Fruit fly (Drosophila melanogaster) whole organism, embryonic: ENCODE results near the gene CG3726.

Experiments used
- B-H2 ChIP-seq: fragments of 200-800 bp; sonication (Bioruptor generic); optimal IDR thresholded peaks from 2 replicates; lab custom pipeline; 2018; ENCODE audit warnings: missing biosample characterization, mild to moderate bottlenecking, missing genetic modification characterization
- CG10543 ChIP-seq: fragments of 200-800 bp; sonication (Bioruptor generic); optimal IDR thresholded peaks from 3 replicates; lab custom pipeline; 2017; ENCODE audit warnings: missing biosample characterization, mild to moderate bottlenecking, missing genetic modification characterization, moderate library complexity
- CG11696 ChIP-seq: fragments of 200-800 bp; sonication (Bioruptor generic); IDR thresholded peaks from 2 replicates; pipeline ENCODE4 v1.3.6; 2022; ENCODE audit warnings: missing biosample characterization, missing genetic modification characterization
- CG12219 ChIP-seq: fragments of 200-800 bp; sonication (Bioruptor generic); optimal IDR thresholded peaks from 3 replicates; lab custom pipeline; 2018; ENCODE audit warnings: missing biosample characterization, mild to moderate bottlenecking, missing genetic modification characterization
- CG12659 ChIP-seq: fragments of 200-800 bp; sonication (Bioruptor generic); optimal IDR thresholded peaks from 3 replicates; lab custom pipeline; 2017; ENCODE audit warnings: mild to moderate bottlenecking, missing biosample characterization, missing genetic modification reagents, missing genetic modification characterization
- CG14050 ChIP-seq: fragments of 200-800 bp; sonication (Bioruptor generic); IDR thresholded peaks from 3 replicates; pipeline ENCODE4 v1.3.6; 2022; ENCODE audit warnings: missing biosample characterization, missing genetic modification characterization
- CG14667 ChIP-seq: fragments of 200-800 bp; sonication (Bioruptor generic); IDR thresholded peaks from 2 replicates; pipeline ENCODE4 v1.3.6; 2022; ENCODE audit warnings: missing biosample characterization, missing genetic modification characterization
- CG15601 ChIP-seq: fragments of 200-800 bp; sonication (Bioruptor generic); optimal IDR thresholded peaks from 3 replicates; lab custom pipeline; 2019; ENCODE audit warnings: missing biosample characterization, mild to moderate bottlenecking, missing genetic modification characterization, moderate library complexity
- CG16779 ChIP-seq: fragments of 200-800 bp; sonication (Bioruptor generic); IDR thresholded peaks from 2 replicates; pipeline ENCODE4 v1.3.6; 2022; ENCODE audit warnings: missing biosample characterization, missing genetic modification characterization
- CG17802 ChIP-seq: fragments of 200-800 bp; sonication (Bioruptor generic); optimal IDR thresholded peaks from 2 replicates; lab custom pipeline; 2018; ENCODE audit warnings: missing biosample characterization, mild to moderate bottlenecking, missing genetic modification characterization, moderate library complexity
- CG18262 ChIP-seq: fragments of 200-800 bp; optimal IDR thresholded peaks from 3 replicates; lab custom pipeline; 2019; ENCODE audit warnings: missing biosample characterization, mild to moderate bottlenecking, missing genetic modification characterization, moderate library complexity
- CG18619 ChIP-seq: fragments of 200-800 bp; sonication (Bioruptor generic); optimal IDR thresholded peaks from 3 replicates; lab custom pipeline; 2017; ENCODE audit warnings: missing biosample characterization, mild to moderate bottlenecking, missing genetic modification characterization
- CG2116 ChIP-seq: fragments of 200-800 bp; sonication (Bioruptor generic); optimal IDR thresholded peaks from 3 replicates; lab custom pipeline; 2018; ENCODE audit warnings: missing biosample characterization, mild to moderate bottlenecking, missing genetic modification characterization
- CG2678 ChIP-seq: fragments of 200-800 bp; sonication (Bioruptor generic); optimal IDR thresholded peaks from 3 replicates; lab custom pipeline; 2019; ENCODE audit warnings: missing biosample characterization, mild to moderate bottlenecking, missing genetic modification characterization, moderate library complexity
- CG31224 ChIP-seq: fragments of 200-800 bp; sonication (Bioruptor generic); IDR thresholded peaks from 2 replicates; pipeline ENCODE4 v1.3.6; 2022; ENCODE audit warnings: missing biosample characterization, missing genetic modification characterization
- CG34376 ChIP-seq: fragments of 200-800 bp; sonication (Bioruptor generic); optimal IDR thresholded peaks from 2 replicates; lab custom pipeline; 2018; ENCODE audit warnings: missing biosample characterization, mild to moderate bottlenecking, missing genetic modification characterization
- CG43689 ChIP-seq: fragments of 200-800 bp; sonication (Bioruptor generic); IDR thresholded peaks from 2 replicates; pipeline ENCODE4 v1.3.6; 2022; ENCODE audit warnings: missing biosample characterization, missing genetic modification characterization
- CG4820 ChIP-seq: fragments of 200-800 bp; sonication (Bioruptor generic); optimal IDR thresholded peaks from 3 replicates; lab custom pipeline; 2016; ENCODE audit warnings: missing biosample characterization, missing genetic modification characterization
- CG6791 ChIP-seq: fragments of 200-800 bp; sonication (Bioruptor generic); IDR thresholded peaks from 3 replicates; pipeline ENCODE4 v1.3.6; 2022; ENCODE audit warnings: missing biosample characterization, missing genetic modification characterization; ENCODE audit not compliant: partially characterized antibody
- CG7357 ChIP-seq: fragments of 200-800 bp; sonication (Bioruptor generic); IDR thresholded peaks from 3 replicates; pipeline ENCODE4 v1.3.6; 2022; ENCODE audit warnings: missing biosample characterization, missing genetic modification characterization
- CG9215 ChIP-seq: fragments of 200-800 bp; sonication (Bioruptor generic); IDR thresholded peaks from 2 replicates; pipeline ENCODE4 v1.3.6; 2022; ENCODE audit warnings: missing biosample characterization, missing genetic modification characterization
- CTCF ChIP-seq: fragments of 200-800 bp; sonication (Bioruptor generic); optimal IDR thresholded peaks from 2 replicates; lab custom pipeline; 2017; ENCODE audit warnings: missing biosample characterization, mild to moderate bottlenecking, missing genetic modification characterization, moderate library complexity
- CkIIα-i1 ChIP-seq: fragments of 200-800 bp; sonication (Bioruptor generic); IDR thresholded peaks from 2 replicates; pipeline ENCODE4 v1.3.6; 2022; ENCODE audit warnings: missing biosample characterization, missing genetic modification characterization
- Ets65A ChIP-seq: fragments of 200-800 bp; sonication (Bioruptor generic); peaks from one replicate; lab custom pipeline; 2016; ENCODE audit warnings: missing biosample characterization, missing genetic modification characterization
- Hand ChIP-seq: fragments of 200-800 bp; sonication (Bioruptor generic); optimal IDR thresholded peaks from 2 replicates; lab custom pipeline; 2017; ENCODE audit warnings: mild to moderate bottlenecking, missing biosample characterization, missing genetic modification reagents, missing genetic modification characterization
- MESR4 ChIP-seq: fragments of 200-800 bp; sonication (Bioruptor generic); optimal IDR thresholded peaks from 2 replicates; lab custom pipeline; 2018; ENCODE audit warnings: missing biosample characterization, mild to moderate bottlenecking, missing genetic modification characterization, moderate library complexity
- Med ChIP-seq: fragments of 200-800 bp; sonication (Bioruptor generic); peaks from one replicate; lab custom pipeline; 2016; ENCODE audit warnings: missing biosample characterization, missing genetic modification characterization, mild to moderate bottlenecking, inconsistent platforms, moderate library complexity
- NC2α ChIP-seq: fragments of 200-800 bp; sonication (Bioruptor generic); optimal IDR thresholded peaks from 2 replicates; lab custom pipeline; 2016; ENCODE audit warnings: missing biosample characterization, missing genetic modification characterization
- Oli ChIP-seq: fragments of 200-800 bp; sonication (Bioruptor generic); optimal IDR thresholded peaks from 2 replicates; lab custom pipeline; 2018; ENCODE audit warnings: missing biosample characterization, mild to moderate bottlenecking, missing genetic modification characterization, moderate library complexity
- Poxn ChIP-seq: fragments of 200-800 bp; sonication (Bioruptor generic); IDR thresholded peaks from 2 replicates; pipeline ENCODE4 v1.3.6; 2022; ENCODE audit warnings: missing biosample characterization, missing genetic modification characterization
- Ptx1 ChIP-seq: fragments of 200-800 bp; sonication (Bioruptor generic); IDR thresholded peaks from 2 replicates; pipeline ENCODE4 v1.3.6; 2022; ENCODE audit warnings: missing biosample characterization, missing genetic modification characterization
- Ravus ChIP-seq: fragments of 200-800 bp; sonication (Bioruptor generic); IDR thresholded peaks from 2 replicates; pipeline ENCODE4 v1.3.6; 2022; ENCODE audit warnings: missing biosample characterization, missing genetic modification characterization
- TFAM ChIP-seq: fragments of 200-800 bp; sonication (Bioruptor generic); optimal IDR thresholded peaks from 2 replicates; lab custom pipeline; 2017; ENCODE audit warnings: missing biosample characterization, missing genetic modification characterization, inconsistent platforms
- ase ChIP-seq: fragments of 200-800 bp; sonication (Bioruptor generic); IDR thresholded peaks from 3 replicates; pipeline ENCODE4 v1.3.6; 2022; ENCODE audit warnings: missing biosample characterization, missing genetic modification characterization
- az2 ChIP-seq: fragments of 200-800 bp; sonication (Bioruptor generic); optimal IDR thresholded peaks from 3 replicates; lab custom pipeline; 2016; ENCODE audit warnings: missing biosample characterization, missing genetic modification characterization
- cad ChIP-seq: fragments of >200 bp; optimal IDR thresholded peaks from 2 replicates; lab custom pipeline; 2017; ENCODE audit warnings: missing biosample characterization, missing genetic modification characterization
- crp ChIP-seq, 2 experiments: fragments of 200-800 bp; sonication (Bioruptor generic); optimal IDR thresholded peaks; 2 replicates in 1 of 2; 3 replicates in 1 of 2; lab custom pipeline; 2017; ENCODE audit warnings: missing biosample characterization in 2 of 2, missing genetic modification characterization in 2 of 2, mild to moderate bottlenecking in 1 of 2, moderate library complexity in 1 of 2
- disco-r ChIP-seq: fragments of 200-800 bp; sonication (Bioruptor generic); optimal IDR thresholded peaks from 2 replicates; lab custom pipeline; 2016; ENCODE audit warnings: missing biosample characterization, missing genetic modification characterization
- dysf ChIP-seq: fragments of 200-800 bp; sonication (Bioruptor generic); IDR thresholded peaks from 3 replicates; pipeline ENCODE4 v1.3.6; 2022; ENCODE audit warnings: missing biosample characterization, missing genetic modification characterization
- ems ChIP-seq: fragments of 200-800 bp; sonication (Bioruptor generic); optimal IDR thresholded peaks from 3 replicates; lab custom pipeline; 2016; ENCODE audit warnings: missing biosample characterization, missing genetic modification characterization
- fd64A ChIP-seq: fragments of 200-800 bp; sonication (Bioruptor generic); optimal IDR thresholded peaks from 3 replicates; lab custom pipeline; 2018; ENCODE audit warnings: missing biosample characterization, mild to moderate bottlenecking, missing genetic modification characterization
- gcm ChIP-seq: fragments of 200-800 bp; sonication (Bioruptor generic); optimal IDR thresholded peaks from 2 replicates; lab custom pipeline; 2019; ENCODE audit warnings: missing biosample characterization, mild to moderate bottlenecking, missing genetic modification characterization, moderate library complexity
- gsb ChIP-seq: fragments of 200-800 bp; sonication (Bioruptor generic); IDR thresholded peaks from 2 replicates; pipeline ENCODE4 v1.3.6; 2022; ENCODE audit warnings: missing biosample characterization, missing genetic modification characterization
- nmo ChIP-seq: fragments of 200-800 bp; sonication (Bioruptor generic); optimal IDR thresholded peaks from 2 replicates; lab custom pipeline; 2018; ENCODE audit warnings: missing biosample characterization, mild to moderate bottlenecking, missing genetic modification characterization, moderate library complexity
- psq ChIP-seq: fragments of 200-800 bp; sonication (Bioruptor generic); optimal IDR thresholded peaks from 2 replicates; lab custom pipeline; 2017; ENCODE audit warnings: missing biosample characterization, missing genetic modification characterization
- ro ChIP-seq: fragments of 200-800 bp; sonication (Bioruptor generic); IDR thresholded peaks from 2 replicates; pipeline ENCODE4 v1.3.6; 2022; ENCODE audit warnings: missing biosample characterization, missing genetic modification characterization
- sens-2 ChIP-seq: fragments of 200-800 bp; sonication (Bioruptor generic); IDR thresholded peaks from 2 replicates; pipeline ENCODE4 v1.3.6; 2022; ENCODE audit warnings: missing biosample characterization, missing genetic modification characterization
- seq ChIP-seq: fragments of 200-800 bp; sonication (Bioruptor generic); IDR thresholded peaks from 2 replicates; pipeline ENCODE4 v1.3.6; 2022; ENCODE audit warnings: missing biosample characterization, missing genetic modification characterization
- stwl ChIP-seq: fragments of 200-800 bp; sonication (Bioruptor generic); optimal IDR thresholded peaks from 3 replicates; lab custom pipeline; 2018; ENCODE audit warnings: missing biosample characterization, mild to moderate bottlenecking, missing genetic modification characterization, moderate library complexity
- unpg ChIP-seq: fragments of 200-800 bp; sonication (Bioruptor generic); optimal IDR thresholded peaks from 3 replicates; lab custom pipeline; 2018; ENCODE audit warnings: missing biosample characterization, mild to moderate bottlenecking, missing genetic modification characterization, moderate library complexity

The CG3726 gene

DNA sequence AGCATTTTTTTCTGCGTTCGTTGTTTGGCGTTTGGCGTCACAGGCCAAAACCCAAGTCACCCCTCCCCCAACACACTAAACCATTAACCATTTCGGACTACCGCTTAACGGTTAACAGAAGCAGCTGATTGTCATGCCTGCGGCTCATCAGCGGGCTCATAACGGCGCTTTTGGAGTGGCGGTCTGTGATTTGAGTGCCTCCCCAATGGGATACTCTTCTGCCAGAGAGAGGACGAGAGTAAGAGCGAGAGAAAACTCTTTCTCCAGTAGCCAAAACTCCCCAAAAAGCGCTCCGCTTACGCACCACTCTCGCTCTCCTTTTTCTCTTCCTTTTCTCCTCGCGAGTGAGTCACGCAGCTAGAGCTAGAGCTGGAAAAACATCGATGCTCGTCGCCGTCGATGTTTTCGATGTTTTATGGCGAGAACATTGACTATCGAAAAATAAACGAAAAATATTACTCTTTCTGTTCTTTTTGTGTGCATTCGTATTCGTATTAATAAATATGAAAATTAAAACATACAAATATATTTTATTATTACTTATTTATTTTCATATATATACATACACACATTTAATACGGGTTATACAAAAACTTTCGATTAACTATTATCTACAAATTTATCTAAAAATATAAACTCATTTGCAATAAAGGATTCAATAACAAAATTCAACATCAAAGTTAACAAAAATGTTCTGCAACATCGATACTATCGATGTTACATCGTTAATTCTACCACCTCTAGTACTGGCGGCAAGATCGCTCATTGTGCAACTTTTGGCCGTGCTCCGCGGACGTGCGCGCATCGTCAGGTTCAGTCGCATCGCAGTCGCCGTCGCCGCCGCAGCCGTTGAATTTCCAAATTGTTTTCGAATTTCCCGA is 48.9 kb downstream of the CG3726 start, which contains the start of gene Grip (continued):
- TF ChIP-seq az2 (GFP tag; lab: Kevin White, UChicago) = peak; percentile 30
- no peak for TF ChIP-seq disco-r (GFP tag; lab: Kevin White, UChicago)
- no peak for TF ChIP-seq Poxn (GFP tag; lab: Robert Waterston, UW)
- TF ChIP-seq B-H2 (GFP tag; lab: Kevin White, UChicago) = no peak
- TF ChIP-seq psq (GFP tag; lab: Kevin White, UChicago) = no peak
- no peak for TF ChIP-seq CG17802 (tag; lab: Kevin White, UChicago)
- TF ChIP-seq Hand (GFP tag; lab: Kevin White, UChicago) = no peak
- TF ChIP-seq fd64A = no peak
- no peak for TF ChIP-seq CkIIα-i1 (GFP tag; lab: Robert Waterston, UW)
- no peak for TF ChIP-seq sens-2 (GFP tag; lab: Robert Waterston, UW)
- peak; percentile 4 for TF ChIP-seq CG15601 (tag; lab: Kevin White, UChicago)
- peak; percentile 57 for TF ChIP-seq CG2678 (tag; lab: Kevin White, UChicago)
- TF ChIP-seq CG12659 (GFP tag; lab: Kevin White, UChicago) = peak; percentile 38
- TF ChIP-seq cad = no peak
- TF ChIP-seq ase (GFP tag; lab: Robert Waterston, UW) = no peak
- TF ChIP-seq gsb = no peak
- no peak for TF ChIP-seq CG43689 (GFP tag; lab: Robert Waterston, UW)
- TF ChIP-seq CG18619 (GFP tag; lab: Kevin White, UChicago) = no peak
- peak; percentile 42 for TF ChIP-seq CG6791 (GFP tag; lab: Robert Waterston, UW)
- no peak for TF ChIP-seq ro (GFP tag; lab: Robert Waterston, UW)
- TF ChIP-seq CG4820 (GFP tag; lab: Kevin White, UChicago) = peak; percentile 9
- TF ChIP-seq Ets65A = peak; percentile 52
- peak in 1 of 2 experiments; percentile 56 for TF ChIP-seq crp (GFP tag; optimal IDR thresholded peaks at IDR 0.05; lab: Kevin White, UChicago)
- TF ChIP-seq CG2116 = peak; percentile 30
- TF ChIP-seq Ptx1 = peak; percentile 33; the same call in 1 of the 2 replicates
- 0 out of 2 replicates have a peak, but pooled peaks have one; percentile 13 for TF ChIP-seq CG9215
- TF ChIP-seq Oli (tag; lab: Kevin White, UChicago) = peak; percentile 16
- TF ChIP-seq CG12219 (GFP tag; lab: Kevin White, UChicago) = no peak
- peak; percentile 21 for TF ChIP-seq CG10543 (GFP tag; lab: Kevin White, UChicago)
- TF ChIP-seq CG16779 = no peak
- 0 out of 3 replicates have a peak, but pooled peaks have one; percentile 20 for TF ChIP-seq CG7357
- TF ChIP-seq seq (GFP tag; lab: Robert Waterston, UW) = 0 out of 2 replicates have a peak, but pooled peaks have one; percentile 34
- TF ChIP-seq dysf (GFP tag; lab: Robert Waterston, UW) = no peak; the same call in 2 of the 3 replicates
- TF ChIP-seq CG18262 (tag; lab: Kevin White, UChicago) = peak; percentile 76
- TF ChIP-seq TFAM = no peak
- peak; percentile 27 for TF ChIP-seq stwl (tag; lab: Kevin White, UChicago)
- TF ChIP-seq CG34376 (GFP tag; lab: Kevin White, UChicago) = no peak
- no peak for TF ChIP-seq NC2α (GFP tag; lab: Kevin White, UChicago)
- no peak for TF ChIP-seq CG31224 (GFP tag; lab: Robert Waterston, UW)
- TF ChIP-seq ems (GFP tag; lab: Kevin White, UChicago) = no peak
- TF ChIP-seq unpg (GFP tag; lab: Kevin White, UChicago) = no peak
- no peak for TF ChIP-seq CG14667 (GFP tag; lab: Robert Waterston, UW)
- TF ChIP-seq nmo (GFP tag; lab: Kevin White, UChicago) = peak; percentile 67
- TF ChIP-seq CG11696 = no peak
- TF ChIP-seq MESR4 (GFP tag; lab: Kevin White, UChicago) = no peak
- TF ChIP-seq Ravus (GFP tag; lab: Robert Waterston, UW) = no peak
- no peak for TF ChIP-seq CTCF (GFP tag; lab: Kevin White, UChicago)
- peak; percentile 71 for TF ChIP-seq Med (GFP tag; lab: Kevin White, UChicago)
- no peak for TF ChIP-seq CG14050
- peak; percentile 7 for TF ChIP-seq gcm
